Worm (Caenorhabditis elegans) whole organism, late embryonic: ENCODE results near the gene clec-70.

Source experiments
- C08G9.2 ChIP-seq: sonication (generic microtip); optimal IDR thresholded peaks from 2 replicates; lab custom pipeline; 2016; ENCODE audit warnings: mild to moderate bottlenecking, missing genetic modification characterization, moderate library complexity, missing compliant biosample characterization
- F13H6.1 ChIP-seq: sonication (generic microtip); optimal IDR thresholded peaks from 2 replicates; lab custom pipeline; 2016; ENCODE audit warnings: missing genetic modification characterization, missing compliant biosample characterization
- T23F11.4 ChIP-seq: fragments of 200-800 bp; sonication (Bioruptor generic); optimal IDR thresholded peaks from 2 replicates; lab custom pipeline; 2018; ENCODE audit warnings: mild to moderate bottlenecking, missing genetic modification characterization, missing compliant biosample characterization
- ama-1 ChIP-seq: fragments of 150-350 bp; optimal IDR thresholded peaks from 2 replicates; lab custom pipeline; 2014
- ceh-19 ChIP-seq: fragments of 200-800 bp; sonication (Bioruptor generic); optimal IDR thresholded peaks from 2 replicates; lab custom pipeline; 2018; ENCODE audit warnings: mild to moderate bottlenecking, missing genetic modification characterization, missing compliant biosample characterization
- ceh-2 ChIP-seq: sonication (generic microtip); optimal IDR thresholded peaks from 2 replicates; lab custom pipeline; 2016; ENCODE audit warnings: missing genotype, missing genetic modification characterization, missing compliant biosample characterization
- ceh-22 ChIP-seq: sonication (generic microtip); optimal IDR thresholded peaks from 2 replicates; lab custom pipeline; 2017; ENCODE audit warnings: missing biosample characterization, missing genetic modification characterization
- ceh-24 ChIP-seq: sonication (generic microtip); optimal IDR thresholded peaks from 2 replicates; lab custom pipeline; 2016; ENCODE audit warnings: mild to moderate bottlenecking, missing genetic modification characterization, missing compliant biosample characterization
- ceh-45 ChIP-seq: fragments of 200-800 bp; sonication (Bioruptor generic); IDR thresholded peaks from 2 replicates; pipeline ENCODE4 v1.3.6; 2022; ENCODE audit warnings: missing genetic modification reagents, missing genetic modification characterization, missing compliant biosample characterization
- ceh-48 ChIP-seq: sonication (generic microtip); optimal IDR thresholded peaks from 2 replicates; lab custom pipeline; 2016; ENCODE audit warnings: missing genetic modification characterization, inconsistent platforms, missing compliant biosample characterization
- ceh-6 ChIP-seq: fragments of 200-800 bp; sonication (Bioruptor generic); optimal IDR thresholded peaks from 2 replicates; lab custom pipeline; 2018; ENCODE audit warnings: mild to moderate bottlenecking, missing genetic modification characterization, missing compliant biosample characterization
- dmd-4 ChIP-seq: sonication (generic microtip); optimal IDR thresholded peaks from 2 replicates; lab custom pipeline; 2016; ENCODE audit warnings: borderline replicate concordance, missing genetic modification characterization, missing compliant biosample characterization
- dve-1 ChIP-seq: sonication (generic microtip); optimal IDR thresholded peaks from 2 replicates; lab custom pipeline; 2017; ENCODE audit warnings: antibody characterized with exemption, mild to moderate bottlenecking, missing genetic modification characterization, missing compliant biosample characterization
- elt-2 ChIP-seq: sonication (generic microtip); optimal IDR thresholded peaks from 2 replicates; lab custom pipeline; 2016; ENCODE audit warnings: missing genetic modification reagents, missing genetic modification characterization, missing compliant biosample characterization
- elt-4 ChIP-seq: sonication (generic microtip); optimal IDR thresholded peaks from 2 replicates; lab custom pipeline; 2016; ENCODE audit warnings: missing genetic modification characterization, missing compliant biosample characterization
- gmeb-2 ChIP-seq: sonication (generic microtip); optimal IDR thresholded peaks from 2 replicates; lab custom pipeline; 2016; ENCODE audit warnings: missing genetic modification characterization, inconsistent platforms, missing compliant biosample characterization
- hlh-13 ChIP-seq: fragments of 200-800 bp; sonication (Bioruptor generic); optimal IDR thresholded peaks from 2 replicates; lab custom pipeline; 2018; ENCODE audit warnings: mild to moderate bottlenecking, missing genetic modification characterization, missing compliant biosample characterization
- hlh-15 ChIP-seq: sonication (generic microtip); optimal IDR thresholded peaks from 2 replicates; lab custom pipeline; 2016; ENCODE audit warnings: missing genetic modification characterization, missing compliant biosample characterization
- hlh-30 ChIP-seq: sonication (generic microtip); optimal IDR thresholded peaks from 2 replicates; lab custom pipeline; 2017; ENCODE audit warnings: antibody characterized with exemption, missing genetic modification characterization, missing compliant biosample characterization; ENCODE audit not compliant: insufficient read depth
- hlh-8 ChIP-seq: sonication (generic microtip); optimal IDR thresholded peaks from 2 replicates; lab custom pipeline; 2016; ENCODE audit warnings: missing genotype, missing genetic modification characterization, missing compliant biosample characterization
- nhr-11 ChIP-seq: fragments of 150-350 bp; optimal IDR thresholded peaks from 2 replicates; lab custom pipeline; 2014; ENCODE audit warnings: missing biosample characterization, missing genetic modification characterization
- pat-9 ChIP-seq: fragments of 200-800 bp; sonication (Bioruptor generic); optimal IDR thresholded peaks from 2 replicates; lab custom pipeline; 2018; ENCODE audit warnings: mild to moderate bottlenecking, missing genetic modification characterization, moderate library complexity, missing compliant biosample characterization
- pax-1 ChIP-seq: fragments of 150-350 bp; optimal IDR thresholded peaks from 2 replicates; lab custom pipeline; 2014; ENCODE audit warnings: missing biosample characterization, missing genetic modification characterization
- pqm-1 ChIP-seq: sonication (generic microtip); optimal IDR thresholded peaks from 2 replicates; lab custom pipeline; 2016; ENCODE audit warnings: missing genetic modification characterization, missing compliant biosample characterization
- pros-1 ChIP-seq: fragments of 150-350 bp; optimal IDR thresholded peaks from 2 replicates; lab custom pipeline; 2014; ENCODE audit warnings: missing biosample characterization, missing genetic modification reagents, missing genetic modification characterization
- ref-2 ChIP-seq: sonication (generic microtip); optimal IDR thresholded peaks from 2 replicates; lab custom pipeline; 2016; ENCODE audit warnings: missing genetic modification characterization, missing compliant biosample characterization
- rnt-1 ChIP-seq: sonication (generic microtip); optimal IDR thresholded peaks from 2 replicates; lab custom pipeline; 2016; ENCODE audit warnings: missing genetic modification characterization, missing compliant biosample characterization
- sox-4 ChIP-seq: sonication (generic microtip); optimal IDR thresholded peaks from 2 replicates; lab custom pipeline; 2017; ENCODE audit warnings: mild to moderate bottlenecking, missing genetic modification characterization, inconsistent platforms, missing compliant biosample characterization
- syd-9 ChIP-seq: sonication (generic microtip); optimal IDR thresholded peaks from 2 replicates; lab custom pipeline; 2016; ENCODE audit warnings: mild to moderate bottlenecking, missing genetic modification characterization, moderate library complexity, missing compliant biosample characterization
- tbx-2 ChIP-seq: sonication (generic microtip); optimal IDR thresholded peaks from 2 replicates; lab custom pipeline; 2016; ENCODE audit warnings: missing genetic modification characterization, missing compliant biosample characterization
- tbx-7 ChIP-seq: sonication (generic microtip); optimal IDR thresholded peaks from 2 replicates; lab custom pipeline; 2016; ENCODE audit warnings: missing genotype, missing genetic modification characterization, missing compliant biosample characterization
- unc-3 ChIP-seq, 2 experiments: fragments of 200-800 bp in 1 of 2; sonication (Bioruptor generic) in 1 of 2; sonication (generic microtip) in 1 of 2; conservative IDR thresholded peaks in 1 of 2; optimal IDR thresholded peaks in 1 of 2; 2 replicates each; pipeline versions ENCODE4 v1.3.6 to Lab custom; 2016 to 2022; ENCODE audit warnings: missing compliant biosample characterization in 2 of 2, missing genetic modification characterization in 2 of 2, missing genetic modification reagents in 1 of 2
- unc-42 ChIP-seq: sonication (generic microtip); optimal IDR thresholded peaks from 2 replicates; lab custom pipeline; 2016; ENCODE audit warnings: missing genotype, missing genetic modification characterization, missing compliant biosample characterization
- zip-5 ChIP-seq: sonication (generic microtip); optimal IDR thresholded peaks from 2 replicates; lab custom pipeline; 2016; ENCODE audit warnings: missing genetic modification characterization, missing compliant biosample characterization

The clec-70 gene

DNA sequence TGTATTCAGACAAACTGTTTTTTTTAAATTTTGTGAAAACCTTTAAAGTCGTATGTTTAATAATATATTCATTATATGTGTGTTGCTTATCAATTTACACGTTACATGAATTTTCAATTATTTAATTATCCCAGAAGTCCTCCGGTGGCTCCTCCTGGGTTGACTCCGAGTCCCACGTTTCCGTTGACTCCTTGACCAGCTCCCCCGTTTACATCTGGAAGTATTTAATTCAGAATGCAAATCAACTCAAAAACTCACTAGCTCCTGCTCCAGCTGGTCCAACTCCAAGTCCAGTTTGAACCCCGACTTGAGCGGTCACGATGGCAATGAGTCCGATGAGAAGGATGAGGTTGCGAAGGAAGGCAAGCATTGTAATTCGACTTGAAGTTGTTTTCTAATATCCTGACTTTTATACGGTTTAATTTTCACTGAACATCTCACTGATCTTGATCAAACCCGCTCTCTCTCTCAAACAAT, 38.5 kb upstream of the clec-70 start, which contains the start of gene F56D6.8:
F56D6.8 (minus strand) TSS at position 427 of the 477 bp plus-strand sequence.
- no peak for TF ChIP-seq ceh-48 (tag; lab: Kevin White, UChicago)
- no peak for TF ChIP-seq pax-1 (tag; lab: Kevin White, UChicago)
- TF ChIP-seq tbx-2 (tag; lab: Kevin White, UChicago), result no peak
- no peak for TF ChIP-seq C08G9.2 (tag; lab: Kevin White, UChicago)
- TF ChIP-seq hlh-15 (tag; lab: Kevin White, UChicago), result no peak
- TF ChIP-seq, all 69 proteins: peak for 0

DNA sequence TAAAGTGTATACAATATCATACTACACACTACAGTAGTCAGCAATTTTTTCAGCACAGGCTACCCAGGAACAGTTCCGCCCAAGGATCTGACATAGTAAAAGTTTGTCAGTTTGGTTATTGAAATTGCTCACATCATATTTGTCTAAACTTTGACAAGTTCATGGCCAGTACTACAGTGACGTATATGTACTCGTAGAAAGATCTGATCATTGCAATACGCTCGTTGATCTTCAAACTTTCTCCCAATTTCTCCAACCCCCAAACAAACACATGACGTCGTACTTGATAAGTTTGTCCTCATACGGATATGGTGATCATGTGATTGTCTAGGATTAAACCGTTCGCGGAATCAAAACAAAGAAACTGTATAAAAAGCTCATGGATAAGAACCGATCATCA, 37.7 kb upstream of the clec-70 start, which contains the start of gene dct-8:
dct-8 (plus strand) TSS at position 301 of the 400 bp plus-strand sequence.
- TF ChIP-seq ceh-22 (tag; lab: Kevin White, UChicago), result no peak
- TF ChIP-seq dmd-4 (tag; lab: Kevin White, UChicago), result no peak
- TF ChIP-seq dve-1 (tag; lab: Kevin White, UChicago), result no peak
- no peak for TF ChIP-seq sox-4 (tag; lab: Kevin White, UChicago)
- TF ChIP-seq hlh-13, result no peak
- no peak for TF ChIP-seq hlh-30 (tag; lab: Kevin White, UChicago)
- TF ChIP-seq ceh-45 (GFP tag; lab: Robert Waterston, UW), result no peak
- TF ChIP-seq ama-1 (lab: Kevin White, UChicago), result no peak
- no peak for TF ChIP-seq syd-9 (tag; lab: Kevin White, UChicago)

DNA sequence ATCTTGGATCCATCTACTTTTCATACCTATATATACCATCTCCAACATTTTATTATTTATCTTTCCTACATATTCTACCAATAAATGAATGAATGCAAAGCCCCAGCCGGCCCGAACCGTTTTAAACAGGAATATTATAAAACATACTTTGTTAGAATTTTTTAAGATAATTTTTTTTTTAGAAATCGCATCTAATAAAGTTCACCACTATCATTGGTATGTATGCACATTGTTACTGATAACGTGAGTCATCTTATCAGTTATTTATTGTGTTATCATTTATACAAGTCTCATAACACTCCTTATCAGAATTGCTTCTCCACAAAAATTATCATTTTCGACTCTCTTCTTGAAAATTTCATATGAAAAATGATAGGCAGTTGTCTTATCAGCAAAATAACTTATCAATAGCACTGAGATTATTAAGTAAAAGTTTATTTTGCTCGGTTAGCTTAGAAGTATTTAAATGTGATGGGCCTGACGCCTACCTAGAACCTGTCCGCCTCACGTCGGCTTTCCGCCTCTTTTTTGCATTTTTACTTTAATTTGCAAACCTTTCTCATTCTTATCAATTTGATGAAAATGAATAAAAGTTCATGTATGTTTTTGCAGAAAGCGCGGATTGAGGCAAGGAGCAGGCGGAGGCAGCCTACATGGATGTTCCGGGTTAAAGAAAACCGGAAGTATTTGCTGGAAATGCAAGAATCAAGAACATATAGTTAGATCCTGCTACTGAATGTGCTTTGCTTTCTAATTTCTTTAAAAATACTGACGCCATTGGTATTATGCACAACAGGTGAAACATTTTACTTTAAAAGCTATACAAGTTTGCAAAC, 32.6 kb upstream of the clec-70 start, which contains the start of gene srz-62:
srz-62 (plus strand) TSS at position 786 of the 836 bp plus-strand sequence.
- TF ChIP-seq elt-4 (tag; lab: Kevin White, UChicago) (no peak), zip-5 (tag; lab: Kevin White, UChicago) (peak; percentile 20), elt-2 (peak; percentile 100), pqm-1 (tag; lab: Kevin White, UChicago) (peak; percentile 82)

DNA sequence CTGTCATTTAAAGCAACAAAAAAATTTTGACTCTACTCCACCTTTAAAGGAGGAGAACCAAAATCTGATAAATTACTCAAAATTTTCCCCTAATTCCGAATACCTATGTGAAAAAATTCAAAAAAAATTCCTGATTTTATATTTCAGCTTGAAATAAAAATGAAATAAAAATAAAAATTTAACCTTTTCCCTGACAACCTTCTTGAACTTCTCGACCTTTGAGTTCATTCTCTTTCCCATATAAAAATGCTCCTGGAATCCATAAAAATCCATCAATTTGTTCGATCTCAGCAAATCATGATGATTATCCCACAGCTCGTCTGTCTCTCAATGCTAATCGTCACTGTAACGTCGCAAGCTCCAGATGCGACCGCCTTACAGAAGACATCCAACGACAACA, 29.6 kb upstream of the clec-70 start, which contains the start of gene F56D6.6:
F56D6.6 (plus strand) TSS at position 301 of the 400 bp plus-strand sequence.
- TF ChIP-seq pat-9 (no peak), nhr-11 (no peak), hlh-13 (no peak), ceh-24 (tag; lab: Kevin White, UChicago) (no peak), unc-42 (tag; lab: Kevin White, UChicago) (no peak), F13H6.1 (tag; lab: Kevin White, UChicago) (no peak), elt-2 (no peak), pros-1 (tag; lab: Kevin White, UChicago) (no peak)

ce11 chrIV:3904620-3905019, 27.9 kb upstream of the clec-70 start, which contains the start of gene F56D6.21:
Gene F56D6.21, plus strand, starts transcription at chrIV:3904920.
- TF ChIP-seq hlh-8 (tag; lab: Kevin White, UChicago) (no peak), ceh-2 (tag; lab: Kevin White, UChicago) (no peak), ceh-19 (GFP tag; lab: Kevin White, UChicago) (no peak), unc-3 (GFP tag; conservative IDR thresholded peaks at IDR 0.05; lab: Robert Waterston, UW) (no peak), unc-3 (tag; optimal IDR thresholded peaks at IDR 0.05; lab: Kevin White, UChicago) (no peak), T23F11.4 (GFP tag; lab: Kevin White, UChicago) (no peak), elt-2 (no peak), hlh-30 (tag; lab: Kevin White, UChicago) (no peak), gmeb-2 (tag; lab: Kevin White, UChicago) (no peak), ceh-45 (GFP tag; lab: Robert Waterston, UW) (no peak), ceh-6 (GFP tag; lab: Kevin White, UChicago) (no peak), dve-1 (tag; lab: Kevin White, UChicago) (no peak), tbx-7 (tag; lab: Kevin White, UChicago) (no peak), ceh-22 (tag; lab: Kevin White, UChicago) (no peak), rnt-1 (tag; lab: Kevin White, UChicago) (no peak), ref-2 (tag; lab: Kevin White, UChicago) (no peak)
